Worm (Caenorhabditis elegans): ENCODE results near the gene gei-13.
A peak's percentile ranks its signal among the peaks of the same experiment; 100 is the strongest.

Gene gei-13

DNA sequence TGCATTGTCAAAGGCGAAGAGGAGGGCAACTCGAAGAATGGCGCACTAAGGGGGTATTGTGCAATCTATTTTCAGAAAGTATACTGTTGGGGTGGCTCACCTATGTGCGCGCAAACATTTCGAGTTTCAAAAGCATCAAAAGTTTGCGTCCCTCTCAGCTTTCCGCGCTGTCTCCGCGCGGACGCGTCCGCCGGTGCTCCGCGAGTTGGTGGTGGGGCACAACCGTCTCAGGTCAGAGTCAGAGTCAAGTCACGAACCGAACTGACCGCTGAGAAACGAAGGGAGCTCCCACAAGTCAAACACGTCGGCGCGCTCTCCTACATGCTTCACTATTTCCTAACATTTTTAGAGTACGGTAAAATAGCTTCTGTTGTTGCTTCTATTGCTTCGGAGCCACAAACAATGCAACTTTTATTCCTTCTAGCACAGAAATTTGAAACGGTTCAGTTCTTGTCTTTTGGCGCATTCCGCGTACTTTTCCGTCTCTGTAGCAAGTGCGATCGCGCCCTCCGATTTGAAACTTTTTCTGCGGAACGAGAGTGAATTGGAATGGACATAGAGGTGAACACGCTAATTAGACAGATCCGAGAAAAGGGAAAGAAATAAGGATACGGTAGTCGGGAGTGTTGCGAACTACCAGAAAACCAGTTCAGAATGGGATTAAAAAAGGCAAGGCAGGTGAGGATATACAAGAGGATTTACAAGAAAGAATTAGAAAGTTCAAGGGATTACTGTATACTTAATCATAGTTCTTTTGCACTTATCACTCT lies 2.5 kb upstream of the gei-13 start:
- TF ChIP-seq flt-1 (GFP tag; IDR thresholded peaks at IDR 0.05) (no peak), ztf-23 (GFP tag; IDR thresholded peaks at IDR 0.05) (no peak), ref-1 (GFP tag; conservative IDR thresholded peaks at IDR 0.05) (no peak), ztf-29 (GFP tag; IDR thresholded peaks at IDR 0.05) (no peak), klf-2 (GFP tag; conservative IDR thresholded peaks at IDR 0.05) (no peak), cog-1 (tag; optimal IDR thresholded peaks at IDR 0.05) (no peak), T22C8.4 (GFP tag; IDR thresholded peaks at IDR 0.05) (no peak), tab-1 (GFP tag; IDR thresholded peaks at IDR 0.05) (no peak), med-1 (GFP tag; optimal IDR thresholded peaks at IDR 0.05; ENCODE audit: insufficient read depth) (no peak)

DNA sequence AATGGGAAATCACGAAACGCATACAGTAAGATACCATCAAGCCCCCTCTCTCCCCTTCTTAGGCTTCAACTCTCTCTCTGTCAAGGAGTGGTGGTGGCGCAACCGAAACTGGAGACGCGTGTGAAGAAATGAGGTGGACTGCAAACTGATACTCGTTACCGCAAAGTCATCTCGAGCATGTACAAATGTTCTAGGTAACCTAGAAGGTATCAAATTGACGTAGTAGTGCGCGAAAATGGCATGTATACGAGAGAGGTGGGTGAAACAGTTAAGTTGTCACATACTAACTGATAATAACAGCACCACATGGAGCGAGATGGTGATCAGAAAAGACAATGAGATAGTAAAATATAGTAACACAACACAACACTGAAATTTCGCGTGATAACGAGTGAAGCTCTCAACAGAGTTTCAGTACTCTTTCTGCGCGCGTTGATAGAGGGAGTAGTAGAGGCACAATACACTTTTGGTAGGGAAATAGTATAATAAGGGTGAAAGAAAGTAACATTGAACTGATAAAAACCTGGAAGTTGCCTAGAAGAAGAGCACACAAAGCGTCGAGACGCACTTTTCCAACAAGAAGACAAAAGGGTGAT lies 1.3 kb upstream of the gei-13 start:
- TF ChIP-seq T22C8.4 (GFP tag; IDR thresholded peaks at IDR 0.05) (no peak), ztf-29 (GFP tag; IDR thresholded peaks at IDR 0.05) (no peak), cog-1 (tag; optimal IDR thresholded peaks at IDR 0.05) (no peak), flt-1 (GFP tag; IDR thresholded peaks at IDR 0.05) (no peak), klf-2 (GFP tag; conservative IDR thresholded peaks at IDR 0.05) (no peak), tab-1 (GFP tag; IDR thresholded peaks at IDR 0.05) (no peak), ztf-23 (GFP tag; IDR thresholded peaks at IDR 0.05) (no peak), ref-1 (GFP tag; conservative IDR thresholded peaks at IDR 0.05) (no peak), med-1 (GFP tag; optimal IDR thresholded peaks at IDR 0.05; ENCODE audit: insufficient read depth) (no peak)

DNA sequence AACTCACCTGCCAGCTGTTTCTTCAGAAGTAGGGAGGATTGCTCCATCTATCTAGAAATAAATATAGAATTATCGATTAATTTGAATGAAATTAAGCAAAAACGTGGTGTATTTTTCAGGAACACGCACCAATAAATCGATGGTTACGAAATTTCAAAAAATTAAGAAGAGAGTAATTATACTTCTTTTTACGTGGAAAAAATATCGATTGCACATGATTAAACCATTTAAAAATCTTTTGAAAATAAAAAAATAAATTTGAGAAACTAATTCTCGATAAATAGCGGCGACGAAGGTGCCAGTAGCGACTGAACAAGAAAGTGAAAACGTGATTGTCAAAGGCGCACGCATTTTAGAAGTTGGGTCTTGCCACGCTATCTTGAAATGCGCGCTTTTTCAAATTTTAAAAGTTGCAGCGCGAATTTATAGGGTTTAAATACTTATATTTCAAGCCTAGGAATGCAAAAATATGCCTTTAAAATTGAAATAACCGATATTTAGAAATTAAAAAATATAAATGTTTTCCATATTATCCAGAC lies 5.7 kb downstream of the gei-13 start, which contains the start of gene ubc-7:
Gene ubc-7 (minus strand): TSS at position 51 of the 539 bp plus-strand sequence.
- TF ChIP-seq tab-1 (GFP tag; IDR thresholded peaks at IDR 0.05) (no peak), med-1 (GFP tag; optimal IDR thresholded peaks at IDR 0.05; ENCODE audit: insufficient read depth) (no peak), ref-1 (GFP tag; conservative IDR thresholded peaks at IDR 0.05) (no peak), cog-1 (tag; optimal IDR thresholded peaks at IDR 0.05) (peak; percentile 55), klf-2 (GFP tag; conservative IDR thresholded peaks at IDR 0.05) (no peak), flt-1 (GFP tag; IDR thresholded peaks at IDR 0.05) (no peak), ztf-23 (GFP tag; IDR thresholded peaks at IDR 0.05) (0 out of 2 replicates have a peak, but pooled peaks have one; percentile 13), ztf-29 (GFP tag; IDR thresholded peaks at IDR 0.05) (no peak), T22C8.4 (GFP tag; IDR thresholded peaks at IDR 0.05) (peak; percentile 13; the same call in 1 of the 2 replicates)

DNA sequence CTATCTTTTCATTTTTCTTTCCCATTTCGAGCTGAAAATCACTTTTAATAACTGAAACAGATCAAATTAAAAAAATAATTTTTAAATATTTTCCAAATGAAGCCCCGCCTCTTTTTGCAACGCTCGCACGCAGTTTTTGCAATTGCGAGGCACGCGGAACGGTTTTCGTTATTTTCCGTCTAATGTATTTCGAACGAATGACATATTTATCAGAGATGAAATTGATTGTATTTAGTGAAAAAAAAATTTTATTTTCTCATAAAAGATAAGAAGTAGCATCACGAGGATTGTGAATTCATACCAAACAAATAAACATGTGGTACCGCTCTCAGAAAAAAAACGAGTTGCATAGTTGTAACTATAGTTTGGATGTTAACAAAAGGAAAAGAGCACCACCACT lies 7.1 kb downstream of the gei-13 start, which contains the start of gene rpac-19:
Gene rpac-19 (minus strand): TSS at position 31 of the 400 bp plus-strand sequence.
- peak; percentile 71 for TF ChIP-seq med-1 (GFP tag; optimal IDR thresholded peaks at IDR 0.05; ENCODE audit: insufficient read depth)
- no peak for TF ChIP-seq T22C8.4 (GFP tag; IDR thresholded peaks at IDR 0.05)
- TF ChIP-seq ztf-29 (GFP tag; IDR thresholded peaks at IDR 0.05): 0 out of 2 replicates have a peak, but pooled peaks have one; percentile 52
- peak; percentile 67; the same call in 1 of the 2 replicates for TF ChIP-seq tab-1 (GFP tag; IDR thresholded peaks at IDR 0.05)
- peak; percentile 82 for TF ChIP-seq flt-1 (GFP tag; IDR thresholded peaks at IDR 0.05)
- TF ChIP-seq klf-2 (GFP tag; conservative IDR thresholded peaks at IDR 0.05): 0 out of 2 replicates have a peak, but pooled peaks have one; percentile 26
- peak; percentile 74 for TF ChIP-seq ztf-23 (GFP tag; IDR thresholded peaks at IDR 0.05)
- no peak for TF ChIP-seq cog-1 (tag; optimal IDR thresholded peaks at IDR 0.05)

DNA sequence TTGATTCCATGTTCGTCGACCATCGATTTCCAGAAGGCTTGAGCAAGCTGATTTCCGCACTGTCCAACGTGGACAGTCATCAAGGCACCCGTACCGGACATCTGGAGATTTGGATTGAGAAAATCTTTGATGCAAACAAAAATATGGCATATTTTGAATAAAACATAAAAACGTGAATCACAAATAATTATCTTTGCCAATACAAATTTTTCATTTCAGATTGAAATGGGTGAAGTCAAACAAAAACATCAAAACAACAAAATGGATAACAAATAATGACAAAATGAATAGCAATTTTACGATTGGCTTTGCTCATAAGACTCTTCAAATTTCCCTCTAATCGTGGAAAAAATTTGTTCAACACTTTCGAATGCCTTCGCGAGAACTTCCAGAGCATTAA lies 7.9 kb downstream of the gei-13 start, which contains the start of gene tbg-1:
Gene tbg-1 (minus strand): TSS at position 101 of the 400 bp plus-strand sequence.
- TF ChIP-seq ztf-29 (GFP tag; IDR thresholded peaks at IDR 0.05) (no peak), cog-1 (tag; optimal IDR thresholded peaks at IDR 0.05) (no peak), flt-1 (GFP tag; IDR thresholded peaks at IDR 0.05) (no peak), T22C8.4 (GFP tag; IDR thresholded peaks at IDR 0.05) (no peak), klf-2 (GFP tag; conservative IDR thresholded peaks at IDR 0.05) (no peak), med-1 (GFP tag; optimal IDR thresholded peaks at IDR 0.05; ENCODE audit: insufficient read depth) (no peak), tab-1 (GFP tag; IDR thresholded peaks at IDR 0.05) (no peak), ref-1 (GFP tag; conservative IDR thresholded peaks at IDR 0.05) (no peak), ztf-23 (GFP tag; IDR thresholded peaks at IDR 0.05) (no peak)

DNA sequence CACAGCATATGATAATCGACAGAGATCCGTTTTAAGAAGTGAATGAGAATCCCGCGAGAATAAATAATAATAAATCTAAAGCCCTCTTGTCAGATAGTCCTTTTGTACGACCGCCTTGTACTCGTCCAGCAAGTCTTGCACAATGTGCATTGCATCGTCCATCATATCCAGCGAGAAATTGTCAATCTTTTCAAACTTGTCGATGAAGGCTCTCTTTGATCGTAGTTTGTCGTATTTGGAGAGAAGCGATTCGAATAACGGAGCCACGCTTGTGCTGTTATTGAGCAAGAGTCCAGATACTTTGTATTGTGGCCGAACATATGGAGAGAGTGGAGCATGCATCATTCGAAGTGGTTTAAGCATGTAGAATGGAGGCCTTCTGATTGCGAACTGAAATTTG lies 10.3 kb downstream of the gei-13 start:
- TF ChIP-seq klf-2 (GFP tag; conservative IDR thresholded peaks at IDR 0.05) (no peak), tab-1 (GFP tag; IDR thresholded peaks at IDR 0.05) (no peak), ztf-29 (GFP tag; IDR thresholded peaks at IDR 0.05) (no peak), ref-1 (GFP tag; conservative IDR thresholded peaks at IDR 0.05) (no peak), T22C8.4 (GFP tag; IDR thresholded peaks at IDR 0.05) (no peak), flt-1 (GFP tag; IDR thresholded peaks at IDR 0.05) (no peak), cog-1 (tag; optimal IDR thresholded peaks at IDR 0.05) (no peak), ztf-23 (GFP tag; IDR thresholded peaks at IDR 0.05) (no peak), med-1 (GFP tag; optimal IDR thresholded peaks at IDR 0.05; ENCODE audit: insufficient read depth) (no peak)

DNA sequence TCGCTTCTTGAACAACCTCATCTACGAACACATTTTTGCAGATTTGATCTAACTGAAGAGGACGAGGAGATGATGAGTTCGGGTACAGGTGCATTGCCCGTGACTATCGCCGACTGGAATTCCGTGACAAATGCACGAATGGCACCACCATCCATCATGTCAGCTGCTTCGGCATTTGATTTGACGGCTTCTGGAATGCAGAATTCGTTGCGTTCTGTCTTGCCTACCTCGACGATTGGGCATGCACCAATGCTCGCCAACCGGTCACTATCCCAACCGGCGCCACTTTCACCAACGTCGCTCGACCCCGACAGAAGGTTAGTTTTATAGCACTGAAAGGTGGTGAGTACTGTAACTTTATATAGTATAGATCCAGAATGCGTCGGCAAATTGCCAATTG lies 13.5 kb downstream of the gei-13 start:
- TF ChIP-seq ztf-23 (GFP tag; IDR thresholded peaks at IDR 0.05): no peak

DNA sequence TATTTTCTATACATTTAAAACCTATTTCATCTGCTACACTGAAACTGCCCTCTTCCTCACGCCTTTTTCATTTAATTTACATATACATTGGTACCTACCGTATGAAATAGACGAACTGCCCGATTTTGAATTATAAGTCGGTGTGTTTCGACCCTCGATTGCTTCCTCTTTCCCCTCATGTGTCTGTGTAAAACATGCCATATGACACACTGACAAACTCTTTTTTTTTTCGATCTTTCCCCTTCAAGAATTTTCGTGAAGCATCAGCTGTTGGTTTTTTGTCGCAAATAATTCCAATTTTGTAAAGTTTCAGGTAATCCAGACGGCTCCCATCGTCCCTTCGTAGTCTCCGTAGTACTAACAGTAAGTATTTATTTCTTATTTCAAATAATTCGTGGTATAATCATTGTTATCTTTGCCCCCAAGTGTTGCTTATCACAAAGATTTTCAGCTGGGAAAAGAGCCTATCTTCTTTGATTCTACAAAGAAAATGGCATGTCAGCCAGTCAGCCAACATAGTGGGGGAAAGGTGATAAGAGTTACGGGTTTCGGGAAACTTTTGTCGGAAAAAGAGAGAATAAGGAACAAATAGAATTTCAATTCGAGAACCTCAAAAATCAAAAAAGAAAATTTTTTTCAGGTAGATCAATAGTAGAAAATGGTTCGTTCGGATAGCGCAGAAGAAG lies 14.9 kb downstream of the gei-13 start:
- TF ChIP-seq ztf-23 (GFP tag; IDR thresholded peaks at IDR 0.05): no peak
- no peak for TF ChIP-seq ref-1 (GFP tag; conservative IDR thresholded peaks at IDR 0.05)
- TF ChIP-seq ztf-29 (GFP tag; IDR thresholded peaks at IDR 0.05): no peak
- no peak for TF ChIP-seq tab-1 (GFP tag; IDR thresholded peaks at IDR 0.05)
- TF ChIP-seq T22C8.4 (GFP tag; IDR thresholded peaks at IDR 0.05): no peak
- TF ChIP-seq flt-1 (GFP tag; IDR thresholded peaks at IDR 0.05): no peak
- no peak for TF ChIP-seq klf-2 (GFP tag; conservative IDR thresholded peaks at IDR 0.05)
- no peak for TF ChIP-seq med-1 (GFP tag; optimal IDR thresholded peaks at IDR 0.05; ENCODE audit: insufficient read depth)
- TF ChIP-seq cog-1 (tag; optimal IDR thresholded peaks at IDR 0.05): no peak
